Fruit fly (Drosophila melanogaster) whole organism, embryonic: ENCODE data around the gene CG44838.

Experiments used
- CG10267 ChIP-seq: fragments of 200-800 bp; sonication (Bioruptor generic); optimal IDR thresholded peaks from 2 replicates; lab custom pipeline; 2018; ENCODE audit warnings: missing biosample characterization, mild to moderate bottlenecking, missing genetic modification characterization, moderate library complexity
- CG12155 ChIP-seq: fragments of 200-800 bp; sonication (Bioruptor generic); optimal IDR thresholded peaks from 3 replicates; lab custom pipeline; 2016; ENCODE audit warnings: missing biosample characterization, missing genetic modification characterization
- CG15514 ChIP-seq: fragments of 200-800 bp; sonication (Bioruptor generic); optimal IDR thresholded peaks from 3 replicates; lab custom pipeline; 2017; ENCODE audit warnings: missing biosample characterization, missing genetic modification characterization, mild to moderate bottlenecking, moderate library complexity, missing genetic modification reagents
- Vsx1 ChIP-seq: fragments of 200-800 bp; sonication (Bioruptor generic); optimal IDR thresholded peaks from 2 replicates; lab custom pipeline; 2017; ENCODE audit warnings: missing biosample characterization, mild to moderate bottlenecking, missing genetic modification characterization, missing genetic modification reagents
- emc ChIP-seq: fragments of 200-800 bp; sonication (Bioruptor generic); optimal IDR thresholded peaks from 2 replicates; lab custom pipeline; 2016; ENCODE audit warnings: missing biosample characterization, missing genetic modification characterization
- zfh2 ChIP-seq: fragments of 200-800 bp; sonication (Bioruptor generic); optimal IDR thresholded peaks from 2 replicates; lab custom pipeline; 2016; ENCODE audit warnings: missing biosample characterization, missing genetic modification characterization

DNA sequence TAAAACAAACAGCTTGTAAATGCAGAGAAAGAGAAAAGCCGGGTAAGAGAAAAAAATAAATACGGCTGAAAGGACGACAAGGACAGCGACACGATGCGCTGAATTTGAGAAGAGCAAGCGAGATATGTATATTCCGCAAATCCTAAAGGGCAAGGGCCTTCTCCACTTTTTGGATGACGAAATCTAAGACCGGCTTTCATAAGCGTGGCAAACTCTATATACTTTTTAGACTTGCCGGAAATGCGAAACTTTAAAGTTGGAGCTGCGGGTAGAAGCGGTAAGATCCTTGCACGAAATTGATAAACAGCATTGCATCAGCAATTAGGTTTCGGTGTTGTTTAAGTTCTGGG, 44.8 kb downstream of the CG44838 start:
- no peak for TF ChIP-seq CG15514 (GFP tag; lab: Kevin White, UChicago)
- TF ChIP-seq CG10267 (tag; lab: Kevin White, UChicago): no peak
- TF ChIP-seq Vsx1: no peak
- TF ChIP-seq emc (GFP tag; lab: Kevin White, UChicago): no peak
- TF ChIP-seq CG12155: no peak
- no peak for TF ChIP-seq zfh2 (GFP tag; lab: Kevin White, UChicago)
